Worm (Caenorhabditis elegans) whole organism, L2 larva: ENCODE data around the gene F57F4.1.

ENCODE experiments used
- ceh-82 ChIP-seq: fragments of 150-350 bp; optimal IDR thresholded peaks from 2 replicates; lab custom pipeline; 2014; ENCODE audit warnings: missing biosample characterization, missing genetic modification characterization
- dmd-4 ChIP-seq: sonication (generic microtip); optimal IDR thresholded peaks from 2 replicates; lab custom pipeline; 2017; ENCODE audit warnings: missing biosample characterization, missing genetic modification characterization
- fos-1 ChIP-seq: fragments of 150-350 bp; optimal IDR thresholded peaks from 2 replicates; lab custom pipeline; 2014; ENCODE audit warnings: missing biosample characterization, missing genetic modification characterization
- lin-39 ChIP-seq: fragments of 150-350 bp; optimal IDR thresholded peaks from 2 replicates; lab custom pipeline; 2014; ENCODE audit warnings: missing biosample characterization, missing genetic modification reagents, missing genetic modification characterization
- mdl-1 ChIP-seq, 2 experiments: fragments of 150-350 bp in 1 of 2; sonication (generic microtip) in 1 of 2; optimal IDR thresholded peaks; 2 replicates each; lab custom pipeline; 2017; ENCODE audit warnings: missing biosample characterization in 2 of 2, missing genetic modification characterization in 2 of 2
- nhr-12 ChIP-seq: fragments of 150-350 bp; optimal IDR thresholded peaks from 2 replicates; lab custom pipeline; 2014; ENCODE audit warnings: missing biosample characterization, missing genetic modification characterization
- nhr-6 ChIP-seq: fragments of 150-350 bp; optimal IDR thresholded peaks from 2 replicates; lab custom pipeline; 2014; ENCODE audit warnings: missing biosample characterization, missing genetic modification characterization
- sma-9 ChIP-seq, 2 experiments: fragments of 150-350 bp in 1 of 2; sonication (generic microtip) in 1 of 2; optimal IDR thresholded peaks; 2 replicates each; lab custom pipeline; 2014 to 2016; ENCODE audit warnings: missing genetic modification characterization in 2 of 2, mild to moderate bottlenecking in 1 of 2, missing biosample characterization in 1 of 2, missing compliant biosample characterization in 1 of 2, missing genetic modification reagents in 1 of 2, moderate library complexity in 1 of 2

DNA sequence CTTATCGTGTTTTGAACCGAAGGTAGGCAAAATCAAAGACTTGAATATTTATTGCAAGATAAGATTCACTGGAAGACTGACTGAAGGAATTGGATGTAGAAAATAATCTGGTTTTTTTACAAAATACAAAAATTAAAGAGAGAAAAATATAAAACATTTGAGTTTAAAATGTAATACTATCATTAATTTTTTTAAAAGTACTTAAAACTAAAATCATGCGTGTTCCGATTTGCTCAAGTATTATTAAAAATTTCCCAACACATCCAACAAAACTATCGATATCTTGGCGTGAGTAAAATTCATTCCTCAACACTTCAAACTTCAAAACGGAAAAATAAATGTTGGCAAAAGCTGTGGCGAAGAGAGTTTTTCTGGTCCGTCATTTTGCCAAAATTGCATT lies at the start of gene F57F4.1:
- TF ChIP-seq mdl-1 (tag; optimal IDR thresholded peaks at IDR 0.05; lab: Kevin White, UChicago), result no peak
- TF ChIP-seq ceh-82 (tag; lab: Kevin White, UChicago), result no peak
- TF ChIP-seq fos-1 (tag; lab: Kevin White, UChicago), result no peak
- TF ChIP-seq sma-9 (GFP tag; optimal IDR thresholded peaks at IDR 0.05; lab: Kevin White, UChicago), result no peak
- TF ChIP-seq sma-9 (tag; optimal IDR thresholded peaks at IDR 0.05; lab: Kevin White, UChicago), result no peak
- TF ChIP-seq dmd-4, result no peak
- no peak for TF ChIP-seq lin-39 (tag; lab: Kevin White, UChicago)
- no peak for TF ChIP-seq nhr-12 (tag; lab: Kevin White, UChicago)
- TF ChIP-seq nhr-6 (tag; lab: Kevin White, UChicago), result no peak
